Fruit fly (Drosophila melanogaster): ENCODE data around the gene Coq3.
A peak's percentile ranks its signal among the peaks of the same experiment; 100 is the strongest.

Coq3 gene

DNA sequence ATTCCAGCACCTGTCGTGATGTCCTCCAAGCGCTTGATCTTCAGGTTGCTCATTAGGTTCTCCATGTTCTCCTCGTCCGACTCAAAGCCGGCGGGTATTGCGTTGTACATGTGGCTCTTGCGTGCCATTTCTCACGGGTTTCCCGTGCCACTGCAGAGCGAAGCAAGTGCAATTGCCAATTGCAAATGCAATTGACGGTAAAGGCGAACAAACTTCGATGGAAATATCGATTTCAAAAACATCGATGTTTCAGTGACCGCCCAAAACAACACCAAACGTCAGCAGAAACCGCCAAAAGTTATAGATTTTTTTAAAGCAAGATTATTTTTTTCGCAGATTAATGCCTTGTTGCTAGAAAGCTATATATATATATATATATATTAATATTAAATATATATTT lies 4.5 kb upstream of the Coq3 start, which contains the start of gene Nbr (continued):
- TF ChIP-seq unc-4 (GFP tag; IDR thresholded peaks at IDR 0.05; ENCODE audit: partially characterized antibody) = peak; percentile 60
- no peak for TF ChIP-seq gce (GFP tag; IDR thresholded peaks at IDR 0.05)
- peak; percentile 72 for TF ChIP-seq Dref (GFP tag; IDR thresholded peaks at IDR 0.05)
- TF ChIP-seq Rfx (GFP tag; IDR thresholded peaks at IDR 0.05) = peak; percentile 39
- TF ChIP-seq insv (GFP tag; optimal IDR thresholded peaks at IDR 0.05) = peak in 1 of 2 experiments; percentile 15
- peak; percentile 46; the same call in 1 of the 2 replicates for TF ChIP-seq CG6272 (GFP tag; IDR thresholded peaks at IDR 0.05)
- TF ChIP-seq Hmr (GFP tag; optimal IDR thresholded peaks at IDR 0.05) = no peak
- TF ChIP-seq Med (GFP tag) = peak; percentile 72
- TF ChIP-seq Atf-2 (GFP tag; optimal IDR thresholded peaks at IDR 0.05) = no peak
- peak; percentile 36; the same call in 1 of the 2 replicates for TF ChIP-seq CG11247 (GFP tag; IDR thresholded peaks at IDR 0.05)
- no peak for TF ChIP-seq CG13775 (GFP tag; optimal IDR thresholded peaks at IDR 0.05)
- TF ChIP-seq knrl (GFP tag; IDR thresholded peaks at IDR 0.05; ENCODE audit: partially characterized antibody) = peak; percentile 33; the same call in 2 of the 3 replicates
- TF ChIP-seq CG34224 (GFP tag; IDR thresholded peaks at IDR 0.05; ENCODE audit: partially characterized antibody) = peak; percentile 43; the same call in 1 of the 3 replicates
- peak; percentile 67 for TF ChIP-seq bbx (GFP tag; IDR thresholded peaks at IDR 0.05; ENCODE audit: partially characterized antibody)
- TF ChIP-seq Hr39 (optimal IDR thresholded peaks at IDR 0.05) = no peak
- peak; percentile 56 for TF ChIP-seq Scr (GFP tag; IDR thresholded peaks at IDR 0.05; ENCODE audit: partially characterized antibody)
- TF ChIP-seq HLH3B (GFP tag; IDR thresholded peaks at IDR 0.05) = 0 out of 2 replicates have a peak, but pooled peaks have one; percentile 4
- peak; percentile 11; the same call in 1 of the 2 replicates for TF ChIP-seq sob (GFP tag; IDR thresholded peaks at IDR 0.05)
- TF ChIP-seq CG9932 (GFP tag; IDR thresholded peaks at IDR 0.05) = peak; percentile 51
- TF ChIP-seq amos (GFP tag; IDR thresholded peaks at IDR 0.05; ENCODE audit: partially characterized antibody) = peak; percentile 62
- TF ChIP-seq D19A (tag; optimal IDR thresholded peaks at IDR 0.05) = no peak
- 0 out of 2 replicates have a peak, but pooled peaks have one; percentile 7 for TF ChIP-seq vvl (GFP tag; IDR thresholded peaks at IDR 0.05)
- no peak for TF ChIP-seq HLHmδ (GFP tag; optimal IDR thresholded peaks at IDR 0.05)
- TF ChIP-seq D19B (GFP tag; optimal IDR thresholded peaks at IDR 0.05) = no peak

dm6 chr2L:21156156-21157040 lies 2.0 kb downstream of the Coq3 start, which contains the start of the genes Mpp6 and E2f2:
Gene Mpp6, plus strand, starts transcription at chr2L:21156288.
Gene E2f2, minus strand, starts transcription at chr2L:21156749.
- no peak for TF ChIP-seq Side (GFP tag; optimal IDR thresholded peaks at IDR 0.05)
- TF ChIP-seq CG12155 (GFP tag; optimal IDR thresholded peaks at IDR 0.05) = peak; percentile 5
- TF ChIP-seq CG12659 (GFP tag; optimal IDR thresholded peaks at IDR 0.05) = peak; percentile 64
- TF ChIP-seq CG11695 (GFP tag; IDR thresholded peaks at IDR 0.05) = no peak
- TF ChIP-seq CG9797 (GFP tag; optimal IDR thresholded peaks at IDR 0.05) = no peak
- no peak for TF ChIP-seq CG7271 (tag; optimal IDR thresholded peaks at IDR 0.05)
- TF ChIP-seq tio (GFP tag; optimal IDR thresholded peaks at IDR 0.05) = peak; percentile 41
- no peak for TF ChIP-seq Fer3 (tag; optimal IDR thresholded peaks at IDR 0.05)
- TF ChIP-seq prd (optimal IDR thresholded peaks at IDR 0.05) = no peak
- peak; percentile 54 for TF ChIP-seq prd (GFP tag; IDR thresholded peaks at IDR 0.05)
- TF ChIP-seq Elba2 (GFP tag; optimal IDR thresholded peaks at IDR 0.05) = no peak
- TF ChIP-seq PHDP (tag; optimal IDR thresholded peaks at IDR 0.05) = no peak
- TF ChIP-seq vvl (GFP tag; IDR thresholded peaks at IDR 0.05) = peak; percentile 63; the same call in 1 of the 2 replicates
- TF ChIP-seq dysf (GFP tag; IDR thresholded peaks at IDR 0.05) = peak; percentile 29; the same call in 1 of the 3 replicates
- peak; percentile 52; the same call in 1 of the 2 replicates for TF ChIP-seq lmd (GFP tag; IDR thresholded peaks at IDR 0.05)
- peak; percentile 4 for TF ChIP-seq CG13296 (GFP tag; optimal IDR thresholded peaks at IDR 0.05)
- TF ChIP-seq gsb (GFP tag; IDR thresholded peaks at IDR 0.05) = no peak
- TF ChIP-seq Trl (optimal IDR thresholded peaks at IDR 0.05) = no peak
- TF ChIP-seq Trl (GFP tag; optimal IDR thresholded peaks at IDR 0.05) = no peak
- TF ChIP-seq B-H1 (GFP tag; IDR thresholded peaks at IDR 0.05) = no peak
- TF ChIP-seq CG8478 (optimal IDR thresholded peaks at IDR 0.05) = no peak
- TF ChIP-seq grn (GFP tag; optimal IDR thresholded peaks at IDR 0.05) = no peak
- TF ChIP-seq ara (GFP tag; IDR thresholded peaks at IDR 0.05) = no peak
- TF ChIP-seq ftz-f1 (GFP tag; optimal IDR thresholded peaks at IDR 0.05) = no peak
- TF ChIP-seq CG14050 (GFP tag; IDR thresholded peaks at IDR 0.05) = no peak
- TF ChIP-seq CG9876 (GFP tag; optimal IDR thresholded peaks at IDR 0.05) = no peak
- TF ChIP-seq oc (tag; optimal IDR thresholded peaks at IDR 0.05) = no peak

Data from whole organism, embryonic.